Worm (Caenorhabditis elegans) whole organism, L1 larva: Measurements from ENCODE around the gene spp-10.

Experiments used
- C04F5.9 ChIP-seq: sonication (generic microtip); optimal IDR thresholded peaks from 2 replicates; lab custom pipeline; 2016; ENCODE audit warnings: missing genetic modification characterization, missing compliant biosample characterization
- ceh-82 ChIP-seq, 3 experiments: fragments of 150-350 bp in 1 of 3; sonication (generic microtip) in 2 of 3; optimal IDR thresholded peaks; 2 replicates each; lab custom pipeline; 2014 to 2017; ENCODE audit warnings: missing biosample characterization in 3 of 3, missing genetic modification characterization in 3 of 3
- hlh-4 ChIP-seq: sonication (generic microtip); optimal IDR thresholded peaks from 2 replicates; lab custom pipeline; 2016; ENCODE audit warnings: mild to moderate bottlenecking, missing genetic modification characterization, missing compliant biosample characterization
- mep-1 ChIP-seq: fragments of 150-350 bp; optimal IDR thresholded peaks from 2 replicates; lab custom pipeline; 2014; ENCODE audit warnings: missing biosample characterization, missing genetic modification characterization
- nhr-237 ChIP-seq: fragments of 150-350 bp; optimal IDR thresholded peaks from 2 replicates; lab custom pipeline; 2014; ENCODE audit warnings: missing biosample characterization, missing genetic modification characterization
- pax-3 ChIP-seq: fragments of 200-800 bp; sonication (Bioruptor generic); optimal IDR thresholded peaks from 2 replicates; lab custom pipeline; 2018; ENCODE audit warnings: mild to moderate bottlenecking, missing genetic modification characterization, moderate library complexity, missing compliant biosample characterization
- pqm-1 ChIP-seq: sonication (generic microtip); optimal IDR thresholded peaks from 3 replicates; lab custom pipeline; 2017; ENCODE audit warnings: missing biosample characterization, missing genetic modification characterization
- skn-1 ChIP-seq: fragments of 150-350 bp; optimal IDR thresholded peaks from 2 replicates; lab custom pipeline; 2014; ENCODE audit warnings: missing biosample characterization, missing genetic modification characterization
- vab-15 ChIP-seq: sonication (generic microtip); optimal IDR thresholded peaks from 2 replicates; lab custom pipeline; 2017; ENCODE audit warnings: missing genotype, mild to moderate bottlenecking, missing genetic modification characterization, missing compliant biosample characterization

- TF ChIP-seq ceh-82 (tag; optimal IDR thresholded peaks at IDR 0.05; lab: Kevin White, UChicago) (peak in 2 of 3 experiments; percentile 20 to 63), nhr-237 (tag; lab: Kevin White, UChicago) (no peak), pqm-1 (no peak), hlh-4 (tag; lab: Kevin White, UChicago) (no peak), mep-1 (tag; lab: Kevin White, UChicago) (peak; percentile 51), pax-3 (no peak), vab-15 (tag; lab: Kevin White, UChicago) (peak; percentile 19), C04F5.9 (tag; lab: Kevin White, UChicago) (no peak), skn-1 (peak; percentile 33)
Measured at ce11 chrIV:8511056-8511455, 34.1 kb downstream of the spp-10 start, which contains the start of gene mes-6.
